Worm (Caenorhabditis elegans) whole organism, L3 larva: ENCODE results near the gene cest-26.

Experiments
- R02D3.7 ChIP-seq: fragments of 150-350 bp; optimal IDR thresholded peaks from 2 replicates; lab custom pipeline; 2014; ENCODE audit warnings: missing biosample characterization, missing genetic modification characterization
- ZK546.5 ChIP-seq: sonication (generic microtip); optimal IDR thresholded peaks from 2 replicates; lab custom pipeline; 2017; ENCODE audit warnings: missing biosample characterization, missing genetic modification characterization
- aly-2 ChIP-seq: fragments of 150-350 bp; optimal IDR thresholded peaks from 2 replicates; lab custom pipeline; 2014; ENCODE audit warnings: missing biosample characterization, missing genetic modification characterization
- ama-1 ChIP-seq: fragments of 150-350 bp; optimal IDR thresholded peaks from 2 replicates; lab custom pipeline; 2018
- ceh-16 ChIP-seq: sonication (generic microtip); optimal IDR thresholded peaks from 2 replicates; lab custom pipeline; 2017; ENCODE audit warnings: missing biosample characterization, missing genetic modification characterization
- ceh-28 ChIP-seq: fragments of 150-350 bp; optimal IDR thresholded peaks from 2 replicates; lab custom pipeline; 2014; ENCODE audit warnings: missing biosample characterization, missing genetic modification reagents, missing genetic modification characterization
- ceh-82 ChIP-seq: fragments of 150-350 bp; optimal IDR thresholded peaks from 2 replicates; lab custom pipeline; 2014; ENCODE audit warnings: missing biosample characterization, missing genetic modification characterization
- ceh-9 ChIP-seq: sonication (generic microtip); optimal IDR thresholded peaks from 2 replicates; lab custom pipeline; 2018; ENCODE audit warnings: missing biosample characterization, missing genetic modification characterization
- daf-12 ChIP-seq: fragments of 150-350 bp; optimal IDR thresholded peaks from 2 replicates; lab custom pipeline; 2014; ENCODE audit warnings: missing biosample characterization, missing genetic modification reagents, missing genetic modification characterization
- egl-27 ChIP-seq: sonication (generic microtip); optimal IDR thresholded peaks from 4 replicates; lab custom pipeline; 2017; ENCODE audit warnings: missing biosample characterization, missing genetic modification reagents, missing genetic modification characterization
- egl-5 ChIP-seq: fragments of 150-350 bp; optimal IDR thresholded peaks from 2 replicates; lab custom pipeline; 2017; ENCODE audit warnings: missing biosample characterization, missing genetic modification reagents, missing genetic modification characterization, inconsistent platforms
- elt-1 ChIP-seq: fragments of 150-350 bp; optimal IDR thresholded peaks from 2 replicates; lab custom pipeline; 2014; ENCODE audit warnings: missing biosample characterization, missing genetic modification characterization
- elt-2 ChIP-seq: sonication (generic microtip); optimal IDR thresholded peaks from 2 replicates; lab custom pipeline; 2016; ENCODE audit warnings: missing genetic modification reagents, mild to moderate bottlenecking, missing genetic modification characterization, missing compliant biosample characterization
- elt-3 ChIP-seq, 3 experiments: fragments of 150-350 bp in 1 of 3; sonication (generic microtip) in 2 of 3; optimal IDR thresholded peaks; 2 replicates in 2 of 3; 4 replicates in 1 of 3; lab custom pipeline; 2014 to 2017; ENCODE audit warnings: missing biosample characterization in 3 of 3, missing genetic modification characterization in 3 of 3
- eor-1 ChIP-seq, 2 experiments: fragments of 150-350 bp; optimal IDR thresholded peaks; 2 replicates each; lab custom pipeline; 2014 to 2018; ENCODE audit warnings: missing biosample characterization in 2 of 2, missing genetic modification characterization in 2 of 2
- fkh-10 ChIP-seq: sonication (generic microtip); optimal IDR thresholded peaks from 2 replicates; lab custom pipeline; 2017; ENCODE audit warnings: missing biosample characterization, missing genetic modification reagents, missing genetic modification characterization
- fkh-2 ChIP-seq: fragments of 150-350 bp; optimal IDR thresholded peaks from 2 replicates; lab custom pipeline; 2014; ENCODE audit warnings: missing biosample characterization, missing genetic modification reagents, missing genetic modification characterization
- fos-1 ChIP-seq: fragments of 150-350 bp; optimal IDR thresholded peaks from 2 replicates; lab custom pipeline; 2014; ENCODE audit warnings: missing biosample characterization, missing genetic modification characterization
- hmg-11 ChIP-seq: sonication (generic microtip); optimal IDR thresholded peaks from 2 replicates; lab custom pipeline; 2016; ENCODE audit warnings: missing genetic modification characterization, missing compliant biosample characterization
- jun-1 ChIP-seq: fragments of 150-350 bp; optimal IDR thresholded peaks from 2 replicates; lab custom pipeline; 2014; ENCODE audit warnings: missing biosample characterization, missing genetic modification reagents, missing genetic modification characterization
- lin-15B ChIP-seq: fragments of 150-350 bp; optimal IDR thresholded peaks from 2 replicates; lab custom pipeline; 2014; ENCODE audit warnings: missing biosample characterization, missing genetic modification characterization
- lin-39 ChIP-seq: fragments of 150-350 bp; optimal IDR thresholded peaks from 2 replicates; lab custom pipeline; 2018; ENCODE audit warnings: missing biosample characterization, missing genetic modification reagents, missing genetic modification characterization
- lsy-12 ChIP-seq: sonication (generic microtip); optimal IDR thresholded peaks from 2 replicates; lab custom pipeline; 2016; ENCODE audit warnings: mild to moderate bottlenecking, missing genetic modification characterization, missing compliant biosample characterization
- mdl-1 ChIP-seq: fragments of 150-350 bp; optimal IDR thresholded peaks from 2 replicates; lab custom pipeline; 2014; ENCODE audit warnings: missing biosample characterization, missing genetic modification characterization
- mml-1 ChIP-seq: fragments of 150-350 bp; sonication (generic microtip); optimal IDR thresholded peaks from 3 replicates; lab custom pipeline; 2014; ENCODE audit warnings: missing biosample characterization, missing genetic modification characterization
- nfya-1 ChIP-seq: sonication (generic microtip); optimal IDR thresholded peaks from 2 replicates; lab custom pipeline; 2017; ENCODE audit warnings: missing genetic modification characterization, mild to moderate bottlenecking, missing compliant biosample characterization, antibody characterized with exemption, moderate library complexity; ENCODE audit not compliant: insufficient read depth
- nhr-11 ChIP-seq: fragments of 150-350 bp; optimal IDR thresholded peaks from 2 replicates; lab custom pipeline; 2014; ENCODE audit warnings: missing biosample characterization, missing genetic modification characterization
- nhr-23 ChIP-seq: fragments of 150-350 bp; optimal IDR thresholded peaks from 2 replicates; lab custom pipeline; 2014; ENCODE audit warnings: missing biosample characterization, missing genetic modification reagents, missing genetic modification characterization
- nhr-237 ChIP-seq: fragments of 150-350 bp; optimal IDR thresholded peaks from 2 replicates; lab custom pipeline; 2014; ENCODE audit warnings: missing biosample characterization, missing genetic modification characterization
- nhr-25 ChIP-seq: sonication (generic microtip); optimal IDR thresholded peaks from 2 replicates; lab custom pipeline; 2017; ENCODE audit warnings: missing biosample characterization, missing genetic modification characterization
- nhr-43 ChIP-seq: sonication (generic microtip); optimal IDR thresholded peaks from 2 replicates; lab custom pipeline; 2016; ENCODE audit warnings: mild to moderate bottlenecking, missing genetic modification characterization, missing compliant biosample characterization; ENCODE audit not compliant: poor library complexity, severe bottlenecking
- nhr-67 ChIP-seq: fragments of 150-350 bp; optimal IDR thresholded peaks from 2 replicates; lab custom pipeline; 2014; ENCODE audit warnings: missing biosample characterization, missing genetic modification characterization
- nhr-76 ChIP-seq: fragments of 150-350 bp; sonication (generic microtip); optimal IDR thresholded peaks from 5 replicates; lab custom pipeline; 2014; ENCODE audit warnings: missing biosample characterization, missing genetic modification characterization
- nhr-77 ChIP-seq: fragments of 150-350 bp; optimal IDR thresholded peaks from 2 replicates; lab custom pipeline; 2014; ENCODE audit warnings: missing biosample characterization, missing genetic modification characterization
- pha-4 ChIP-seq: fragments of 150-350 bp; optimal IDR thresholded peaks from 2 replicates; lab custom pipeline; 2014; ENCODE audit warnings: missing biosample characterization, missing genetic modification reagents, missing genetic modification characterization
- pqm-1 ChIP-seq: fragments of 150-350 bp; optimal IDR thresholded peaks from 2 replicates; lab custom pipeline; 2017; ENCODE audit warnings: missing biosample characterization, missing genetic modification characterization, inconsistent platforms
- skn-1 ChIP-seq: fragments of 150-350 bp; optimal IDR thresholded peaks from 2 replicates; lab custom pipeline; 2014; ENCODE audit warnings: missing biosample characterization, missing genetic modification characterization
- snpc-4 ChIP-seq: fragments of 150-350 bp; optimal IDR thresholded peaks from 2 replicates; lab custom pipeline; 2014; ENCODE audit warnings: missing biosample characterization, missing genetic modification characterization
- tbx-2 ChIP-seq: sonication (generic microtip); optimal IDR thresholded peaks from 2 replicates; lab custom pipeline; 2016; ENCODE audit warnings: mild to moderate bottlenecking, missing genetic modification characterization, missing compliant biosample characterization
- unc-39 ChIP-seq: sonication (generic microtip); optimal IDR thresholded peaks from 4 replicates; lab custom pipeline; 2017; ENCODE audit warnings: missing biosample characterization, missing genetic modification characterization
- unc-62 ChIP-seq: fragments of 150-350 bp; sonication (generic microtip); optimal IDR thresholded peaks from 4 replicates; lab custom pipeline; 2014; ENCODE audit warnings: missing biosample characterization, missing genetic modification reagents, missing genetic modification characterization
- zag-1 ChIP-seq: fragments of 150-350 bp; optimal IDR thresholded peaks from 2 replicates; lab custom pipeline; 2014; ENCODE audit warnings: missing biosample characterization, missing genetic modification characterization
- ztf-11 ChIP-seq: fragments of 150-350 bp; optimal IDR thresholded peaks from 2 replicates; lab custom pipeline; 2014; ENCODE audit warnings: missing biosample characterization, missing genetic modification characterization
- ztf-4 ChIP-seq: fragments of 150-350 bp; optimal IDR thresholded peaks from 2 replicates; lab custom pipeline; 2014; ENCODE audit warnings: missing biosample characterization, missing genetic modification characterization

Gene cest-26

ce11 chrX:4395073-4395850, 42.2 kb downstream of the cest-26 start (continued):
- TF ChIP-seq ceh-16 (no peak), jun-1 (tag; lab: Kevin White, UChicago) (peak; percentile 81), snpc-4 (tag; lab: Kevin White, UChicago) (peak; percentile 80), ceh-9 (tag; lab: Kevin White, UChicago) (no peak), elt-3 (tag; optimal IDR thresholded peaks at IDR 0.05; lab: Kevin White, UChicago) (no peak), unc-62 (GFP tag; lab: Kevin White, UChicago) (no peak), nhr-25 (tag; lab: Kevin White, UChicago) (peak; percentile 87), R02D3.7 (tag; lab: Kevin White, UChicago) (peak; percentile 54), aly-2 (tag; lab: Kevin White, UChicago) (no peak), fkh-10 (no peak), ama-1 (lab: Kevin White, UChicago) (no peak), mdl-1 (tag; lab: Kevin White, UChicago) (no peak), elt-2 (tag; lab: Kevin White, UChicago) (peak; percentile 62), fkh-2 (tag; lab: Kevin White, UChicago) (no peak), egl-27 (tag; lab: Kevin White, UChicago) (no peak)

- TF ChIP-seq daf-12 (no peak), nfya-1 (tag; lab: Kevin White, UChicago) (peak; percentile 27), lin-15B (tag; lab: Kevin White, UChicago) (no peak)
These were observed 45.8 kb downstream of the cest-26 start for ce11 chrX:4391680-4392079.

- TF ChIP-seq zag-1 (tag; lab: Kevin White, UChicago), result peak; percentile 72
- no peak for TF ChIP-seq fkh-2 (tag; lab: Kevin White, UChicago)
- TF ChIP-seq elt-1 (tag; lab: Kevin White, UChicago), result peak; percentile 76
- TF ChIP-seq elt-3 (tag; optimal IDR thresholded peaks at IDR 0.05; lab: Kevin White, UChicago), result peak in 1 of 3 experiments; percentile 71
- TF ChIP-seq ztf-11 (tag; lab: Kevin White, UChicago), result no peak
- TF ChIP-seq nhr-25 (tag; lab: Kevin White, UChicago), result peak; percentile 98
- peak; percentile 89 for TF ChIP-seq nhr-11
- peak; percentile 90 for TF ChIP-seq nhr-23 (tag; lab: Kevin White, UChicago)
- TF ChIP-seq nhr-77 (tag; lab: Kevin White, UChicago), result peak; percentile 55
- TF ChIP-seq lin-39 (tag; lab: Kevin White, UChicago), result peak; percentile 98
- TF ChIP-seq nhr-67, result peak; percentile 37
- peak; percentile 96 for TF ChIP-seq jun-1 (tag; lab: Kevin White, UChicago)
- peak; percentile 77 for TF ChIP-seq lin-15B (tag; lab: Kevin White, UChicago)
- TF ChIP-seq pha-4 (tag; lab: Kevin White, UChicago), result peak; percentile 97
- no peak for TF ChIP-seq ceh-9 (tag; lab: Kevin White, UChicago)
- TF ChIP-seq tbx-2, result peak; percentile 85
- TF ChIP-seq ceh-28, result peak; percentile 86
- TF ChIP-seq elt-2 (tag; lab: Kevin White, UChicago), result peak; percentile 81
- TF ChIP-seq ztf-4 (tag; lab: Kevin White, UChicago), result peak; percentile 61
- TF ChIP-seq eor-1 (tag; optimal IDR thresholded peaks at IDR 0.05; lab: Kevin White, UChicago), result no peak
- TF ChIP-seq ama-1 (lab: Kevin White, UChicago), result peak; percentile 22
- peak; percentile 79 for TF ChIP-seq mdl-1 (tag; lab: Kevin White, UChicago)
- TF ChIP-seq ceh-16, result no peak
- TF ChIP-seq unc-62 (GFP tag; lab: Kevin White, UChicago), result peak; percentile 85
- peak; percentile 98 for TF ChIP-seq nfya-1 (tag; lab: Kevin White, UChicago)
- TF ChIP-seq ceh-82 (tag; lab: Kevin White, UChicago), result peak; percentile 69
- peak; percentile 92 for TF ChIP-seq skn-1 (tag; lab: Kevin White, UChicago)
- no peak for TF ChIP-seq mml-1 (tag; lab: Kevin White, UChicago)
- peak; percentile 66 for TF ChIP-seq snpc-4 (tag; lab: Kevin White, UChicago)
- TF ChIP-seq nhr-76, result peak; percentile 61
- TF ChIP-seq egl-5 (tag; lab: Kevin White, UChicago), result no peak
- peak; percentile 98 for TF ChIP-seq hmg-11 (tag; lab: Kevin White, UChicago)
- TF ChIP-seq egl-27 (tag; lab: Kevin White, UChicago), result peak; percentile 59
- peak; percentile 93 for TF ChIP-seq nhr-43
- TF ChIP-seq ZK546.5 (tag; lab: Kevin White, UChicago), result no peak
- TF ChIP-seq pqm-1, result peak; percentile 50
- TF ChIP-seq fkh-10, result peak; percentile 89
- no peak for TF ChIP-seq nhr-237
- no peak for TF ChIP-seq aly-2 (tag; lab: Kevin White, UChicago)
- peak; percentile 75 for TF ChIP-seq lsy-12 (tag; lab: Kevin White, UChicago)
- TF ChIP-seq R02D3.7 (tag; lab: Kevin White, UChicago), result peak; percentile 72
- TF ChIP-seq unc-39 (tag; lab: Kevin White, UChicago), result no peak
- peak; percentile 73 for TF ChIP-seq fos-1
These were observed 48.5 kb downstream of the cest-26 start, which contains the start of gene dpy-23 for ce11 chrX:4388834-4389409. Gene dpy-23 (plus strand): TSS chrX:4389359.
